Fruit fly (Drosophila melanogaster) whole organism, embryonic: Measurements from ENCODE around the gene Fbw5.
A peak's percentile ranks its signal among the peaks of the same experiment; 100 is the strongest.

Experiments
- Asciz ChIP-seq: fragments of 200-800 bp; sonication (Bioruptor generic); optimal IDR thresholded peaks from 2 replicates; lab custom pipeline; 2017; ENCODE audit warnings: missing biosample characterization, mild to moderate bottlenecking, missing genetic modification characterization, missing genetic modification reagents
- CG10431 ChIP-seq: fragments of 200-800 bp; sonication (Bioruptor generic); optimal IDR thresholded peaks from 3 replicates; lab custom pipeline; 2018; ENCODE audit warnings: missing biosample characterization, mild to moderate bottlenecking, missing genetic modification characterization
- CG10654 ChIP-seq: fragments of 200-800 bp; sonication (Bioruptor generic); optimal IDR thresholded peaks from 2 replicates; lab custom pipeline; 2016; ENCODE audit warnings: missing biosample characterization, missing genetic modification characterization
- CG11723 ChIP-seq: fragments of 200-800 bp; sonication (Bioruptor generic); optimal IDR thresholded peaks from 2 replicates; lab custom pipeline; 2017; ENCODE audit warnings: missing biosample characterization, mild to moderate bottlenecking, missing genetic modification characterization
- CG12104 ChIP-seq: fragments of 200-800 bp; sonication (Bioruptor generic); optimal IDR thresholded peaks from 3 replicates; lab custom pipeline; 2016; ENCODE audit warnings: missing biosample characterization, missing genetic modification characterization
- CG12236 ChIP-seq: fragments of 200-800 bp; sonication (Bioruptor generic); optimal IDR thresholded peaks from 2 replicates; lab custom pipeline; 2016; ENCODE audit warnings: missing biosample characterization, missing genetic modification characterization
- CG12391 ChIP-seq: fragments of 200-800 bp; sonication (Bioruptor generic); optimal IDR thresholded peaks from 3 replicates; lab custom pipeline; 2018; ENCODE audit warnings: missing biosample characterization, mild to moderate bottlenecking, missing genetic modification characterization, moderate library complexity
- CG12942 ChIP-seq: fragments of 200-800 bp; sonication (Bioruptor generic); optimal IDR thresholded peaks from 3 replicates; lab custom pipeline; 2016; ENCODE audit warnings: missing biosample characterization, missing genetic modification characterization
- CG13624 ChIP-seq: fragments of 200-800 bp; sonication (Bioruptor generic); optimal IDR thresholded peaks from 2 replicates; lab custom pipeline; 2016; ENCODE audit warnings: missing biosample characterization, missing genetic modification characterization
- CG1529 ChIP-seq: fragments of 200-800 bp; sonication (Bioruptor generic); optimal IDR thresholded peaks from 3 replicates; lab custom pipeline; 2018; ENCODE audit warnings: missing biosample characterization, missing genetic modification characterization
- CG17186 ChIP-seq: fragments of 200-800 bp; sonication (Bioruptor generic); optimal IDR thresholded peaks from 3 replicates; lab custom pipeline; 2017; ENCODE audit warnings: missing biosample characterization, missing genetic modification reagents, missing genetic modification characterization
- CG2712 ChIP-seq: fragments of 200-800 bp; optimal IDR thresholded peaks from 3 replicates; lab custom pipeline; 2019; ENCODE audit warnings: missing biosample characterization, mild to moderate bottlenecking, missing genetic modification characterization, moderate library complexity
- CG32767 ChIP-seq: fragments of 200-800 bp; sonication (Bioruptor generic); IDR thresholded peaks from 2 replicates; pipeline ENCODE4 v1.3.6; 2022; ENCODE audit warnings: missing biosample characterization, missing genetic modification characterization
- CG33213 ChIP-seq: fragments of 200-800 bp; sonication (Bioruptor generic); optimal IDR thresholded peaks from 3 replicates; lab custom pipeline; 2016; ENCODE audit warnings: missing biosample characterization, missing genetic modification characterization
- CG33557 ChIP-seq: fragments of 200-800 bp; sonication (Bioruptor generic); optimal IDR thresholded peaks from 2 replicates; lab custom pipeline; 2019; ENCODE audit warnings: missing biosample characterization, mild to moderate bottlenecking, missing genetic modification characterization, moderate library complexity
- CG4730 ChIP-seq: fragments of 200-800 bp; sonication (Bioruptor generic); IDR thresholded peaks from 2 replicates; pipeline ENCODE4 v1.3.6; 2022; ENCODE audit warnings: missing biosample characterization, missing genetic modification characterization
- CG6254 ChIP-seq: fragments of 200-800 bp; sonication (Bioruptor generic); optimal IDR thresholded peaks from 3 replicates; lab custom pipeline; 2017; ENCODE audit warnings: mild to moderate bottlenecking, missing biosample characterization, missing genetic modification reagents, missing genetic modification characterization
- CG6683 ChIP-seq: fragments of 200-800 bp; sonication (Bioruptor generic); optimal IDR thresholded peaks from 2 replicates; lab custom pipeline; 2017; ENCODE audit warnings: missing biosample characterization, mild to moderate bottlenecking, missing genetic modification characterization, missing genetic modification reagents
- CG7372 ChIP-seq: fragments of 200-800 bp; sonication (Bioruptor generic); IDR thresholded peaks from 2 replicates; pipeline ENCODE4 v1.3.6; 2022; ENCODE audit warnings: missing biosample characterization, missing genetic modification characterization
- CG8281 ChIP-seq: fragments of 200-800 bp; sonication (Bioruptor generic); optimal IDR thresholded peaks from 2 replicates; lab custom pipeline; 2018; ENCODE audit warnings: missing biosample characterization, mild to moderate bottlenecking, missing genetic modification characterization, moderate library complexity
- CG9797 ChIP-seq: fragments of 200-800 bp; sonication (Bioruptor generic); optimal IDR thresholded peaks from 3 replicates; lab custom pipeline; 2018; ENCODE audit warnings: missing biosample characterization, mild to moderate bottlenecking, missing genetic modification characterization
- D ChIP-seq, 2 experiments: fragments of 200-800 bp in 1 of 2; fragments of >200 bp in 1 of 2; sonication (Bioruptor generic) in 1 of 2; optimal IDR thresholded peaks; 2 replicates in 1 of 2; 3 replicates in 1 of 2; lab custom pipeline; 2017; ENCODE audit warnings: mild to moderate bottlenecking in 1 of 2, missing biosample characterization in 1 of 2, missing genetic modification characterization in 1 of 2, missing genetic modification reagents in 1 of 2
- Deaf1 ChIP-seq: fragments of 200-800 bp; optimal IDR thresholded peaks from 3 replicates; lab custom pipeline; 2019; ENCODE audit warnings: missing biosample characterization, mild to moderate bottlenecking, missing genetic modification characterization, moderate library complexity
- Dll ChIP-seq: fragments of 200-800 bp; sonication (Bioruptor generic); IDR thresholded peaks from 4 replicates; pipeline ENCODE4 v1.3.6; 2022; ENCODE audit warnings: missing biosample characterization, missing genetic modification characterization; ENCODE audit not compliant: partially characterized antibody
- Gsc ChIP-seq: fragments of 200-800 bp; sonication (Bioruptor generic); IDR thresholded peaks from 2 replicates; pipeline ENCODE4 v1.3.6; 2022; ENCODE audit warnings: missing biosample characterization, missing genetic modification characterization
- Gug ChIP-seq: fragments of 200-800 bp; sonication (Bioruptor generic); IDR thresholded peaks from 4 replicates; pipeline ENCODE4 v1.3.6; 2022; ENCODE audit warnings: missing biosample characterization, missing genetic modification characterization
- H15 ChIP-seq: fragments of 200-800 bp; sonication (Bioruptor generic); IDR thresholded peaks from 3 replicates; pipeline ENCODE4 v1.3.6; 2022; ENCODE audit warnings: missing biosample characterization, missing genetic modification characterization
- H2.0 ChIP-seq: fragments of 200-800 bp; sonication (Bioruptor generic); IDR thresholded peaks from 2 replicates; pipeline ENCODE4 v1.3.6; 2022; ENCODE audit warnings: missing biosample characterization, missing genetic modification characterization
- Hr39 ChIP-seq: fragments of >200 bp; optimal IDR thresholded peaks from 2 replicates; lab custom pipeline; 2017
- MBD-R2 ChIP-seq: fragments of 200-800 bp; sonication (Bioruptor generic); IDR thresholded peaks from 2 replicates; pipeline ENCODE4 v1.3.6; 2022; ENCODE audit warnings: missing biosample characterization, missing genetic modification characterization
- Myb ChIP-seq: fragments of 200-800 bp; sonication (Bioruptor generic); optimal IDR thresholded peaks from 2 replicates; lab custom pipeline; 2016; ENCODE audit warnings: missing biosample characterization, missing genetic modification characterization
- NC2β ChIP-seq: fragments of 200-800 bp; sonication (Bioruptor generic); optimal IDR thresholded peaks from 2 replicates; lab custom pipeline; 2016; ENCODE audit warnings: missing biosample characterization, missing genetic modification characterization
- NFAT ChIP-seq: fragments of 200-800 bp; sonication (Bioruptor generic); IDR thresholded peaks from 2 replicates; pipeline ENCODE4 v1.3.6; 2022; ENCODE audit warnings: missing biosample characterization, missing genetic modification characterization
- PHDP ChIP-seq: fragments of 200-800 bp; sonication (Bioruptor generic); optimal IDR thresholded peaks from 3 replicates; lab custom pipeline; 2018; ENCODE audit warnings: missing biosample characterization, mild to moderate bottlenecking, missing genetic modification characterization, moderate library complexity
- Poxn ChIP-seq: fragments of 200-800 bp; sonication (Bioruptor generic); IDR thresholded peaks from 2 replicates; pipeline ENCODE4 v1.3.6; 2022; ENCODE audit warnings: missing biosample characterization, missing genetic modification characterization
- Rx ChIP-seq: fragments of 200-800 bp; sonication (Bioruptor generic); IDR thresholded peaks from 2 replicates; pipeline ENCODE4 v1.3.6; 2022; ENCODE audit warnings: missing biosample characterization, missing genetic modification characterization
- Six4 ChIP-seq: fragments of 200-800 bp; sonication (Bioruptor generic); optimal IDR thresholded peaks from 2 replicates; lab custom pipeline; 2016; ENCODE audit warnings: missing biosample characterization, missing genetic modification characterization
- Sox100B ChIP-seq: fragments of 200-800 bp; sonication (Bioruptor generic); optimal IDR thresholded peaks from 3 replicates; lab custom pipeline; 2018; ENCODE audit warnings: missing biosample characterization, mild to moderate bottlenecking, missing genetic modification characterization
- Sry-β ChIP-seq: fragments of 200-800 bp; sonication (Bioruptor generic); optimal IDR thresholded peaks from 2 replicates; lab custom pipeline; 2018; ENCODE audit warnings: missing biosample characterization, mild to moderate bottlenecking, missing genetic modification characterization, moderate library complexity
- Taf1 ChIP-seq: fragments of 200-800 bp; sonication (Bioruptor generic); IDR thresholded peaks from 2 replicates; pipeline ENCODE4 v1.3.6; 2022; ENCODE audit warnings: missing biosample characterization, missing genetic modification characterization
- ac ChIP-seq: fragments of 200-800 bp; sonication (Bioruptor generic); optimal IDR thresholded peaks from 3 replicates; lab custom pipeline; 2017; ENCODE audit warnings: missing biosample characterization, mild to moderate bottlenecking, missing genetic modification characterization
- al ChIP-seq: fragments of 200-800 bp; sonication (Bioruptor generic); IDR thresholded peaks from 2 replicates; pipeline ENCODE4 v1.3.6; 2022; ENCODE audit warnings: missing biosample characterization, missing genetic modification characterization
- gce ChIP-seq: fragments of 200-800 bp; sonication (Bioruptor generic); IDR thresholded peaks from 3 replicates; pipeline ENCODE4 v1.3.6; 2022; ENCODE audit warnings: missing biosample characterization, missing genetic modification characterization
- kay ChIP-seq: fragments of 200-800 bp; sonication (Bioruptor generic); optimal IDR thresholded peaks from 2 replicates; lab custom pipeline; 2016; ENCODE audit warnings: missing biosample characterization, missing genetic modification characterization
- knrl ChIP-seq: fragments of 200-800 bp; sonication (Bioruptor generic); IDR thresholded peaks from 3 replicates; pipeline ENCODE4 v1.3.6; 2022; ENCODE audit warnings: missing biosample characterization, missing genetic modification characterization; ENCODE audit not compliant: partially characterized antibody
- pho ChIP-seq: fragments of 200-800 bp; sonication (Bioruptor generic); optimal IDR thresholded peaks from 2 replicates; lab custom pipeline; 2016; ENCODE audit warnings: missing biosample characterization, missing genetic modification characterization
- row ChIP-seq: fragments of 200-800 bp; sonication (Bioruptor generic); IDR thresholded peaks from 3 replicates; pipeline ENCODE4 v1.3.6; 2022; ENCODE audit warnings: missing biosample characterization, missing genetic modification characterization
- stc ChIP-seq: fragments of 200-800 bp; sonication (Bioruptor generic); IDR thresholded peaks from 2 replicates; pipeline ENCODE4 v1.3.6; 2022; ENCODE audit warnings: missing biosample characterization, missing genetic modification characterization
- unpg ChIP-seq: fragments of 200-800 bp; sonication (Bioruptor generic); optimal IDR thresholded peaks from 3 replicates; lab custom pipeline; 2018; ENCODE audit warnings: missing biosample characterization, mild to moderate bottlenecking, missing genetic modification characterization, moderate library complexity

Gene Fbw5

DNA sequence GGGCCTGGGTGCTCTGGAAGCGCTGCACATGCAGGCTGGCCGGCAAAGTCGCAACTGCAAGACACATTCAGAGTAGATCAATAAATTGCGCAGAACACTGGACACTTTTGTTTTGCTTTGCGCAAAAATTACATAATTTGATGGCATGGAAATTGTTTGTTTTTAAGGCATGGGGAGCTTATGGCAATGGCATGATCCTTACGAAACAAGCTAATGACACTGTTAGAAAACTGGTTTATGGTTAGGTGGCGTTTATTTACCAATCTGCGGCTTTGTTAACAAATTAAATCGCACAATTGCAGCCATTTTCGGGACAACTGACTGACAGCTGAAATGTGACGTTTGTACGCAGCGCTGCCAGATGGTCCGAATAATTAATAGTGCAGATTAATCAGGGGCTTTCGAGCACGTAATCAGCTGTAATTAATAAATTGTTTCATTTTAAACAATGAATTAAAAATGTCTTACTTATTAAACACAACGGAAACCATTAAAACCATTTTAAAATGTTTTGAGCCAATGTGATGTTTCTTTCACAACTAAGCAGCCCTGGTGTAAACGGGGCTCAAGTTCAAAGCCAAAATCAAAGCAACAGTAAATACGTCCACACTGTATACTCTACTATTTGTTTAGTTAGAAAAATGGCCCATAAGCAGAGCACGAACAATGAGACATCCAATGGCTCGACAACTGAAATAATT, 3.2 kb downstream of the Fbw5 start, which contains the start of the genes ND-51 and CG13994 (continued):
- TF ChIP-seq Deaf1 (tag; lab: Kevin White, UChicago) (no peak), Gsc (peak; percentile 25; the same call in 1 of the 2 replicates), ac (peak; percentile 45), Poxn (GFP tag; lab: Robert Waterston, UW) (0 out of 2 replicates have a peak, but pooled peaks have one; percentile 54), CG12236 (GFP tag; lab: Kevin White, UChicago) (peak; percentile 51), gce (GFP tag; lab: Robert Waterston, UW) (peak; percentile 9; the same call in 1 of the 3 replicates), Sox100B (GFP tag; lab: Kevin White, UChicago) (no peak), Hr39 (lab: Kevin White, UChicago) (no peak), H2.0 (GFP tag; lab: Robert Waterston, UW) (peak; percentile 73), D (optimal IDR thresholded peaks at IDR 0.05; lab: Kevin White, UChicago) (no peak), D (GFP tag; optimal IDR thresholded peaks at IDR 0.05; lab: Kevin White, UChicago) (peak; percentile 66), al (GFP tag; lab: Robert Waterston, UW) (peak; percentile 66), CG8281 (peak; percentile 34), CG13624 (peak; percentile 86), Dll (GFP tag; lab: Robert Waterston, UW) (peak; percentile 62; the same call in 3 of the 4 replicates), PHDP (tag; lab: Kevin White, UChicago) (peak; percentile 73), CG12104 (GFP tag; lab: Kevin White, UChicago) (peak; percentile 71), CG33557 (GFP tag; lab: Kevin White, UChicago) (peak; percentile 70), NC2β (GFP tag; lab: Kevin White, UChicago) (peak; percentile 65), CG32767 (GFP tag; lab: Robert Waterston, UW) (peak; percentile 59; the same call in 1 of the 2 replicates), H15 (GFP tag; lab: Robert Waterston, UW) (peak; percentile 84; the same call in 2 of the 3 replicates), Six4 (peak; percentile 78), unpg (GFP tag; lab: Kevin White, UChicago) (peak; percentile 85), CG9797 (GFP tag; lab: Kevin White, UChicago) (peak; percentile 83), CG6254 (GFP tag; lab: Kevin White, UChicago) (peak; percentile 63), CG10431 (no peak), CG1529 (peak; percentile 48), CG12391 (tag; lab: Kevin White, UChicago) (peak; percentile 83), Asciz (GFP tag; lab: Kevin White, UChicago) (peak; percentile 55), pho (GFP tag; lab: Kevin White, UChicago) (peak; percentile 88), NFAT (peak; percentile 85), CG7372 (GFP tag; lab: Robert Waterston, UW) (peak; percentile 83), Gug (GFP tag; lab: Robert Waterston, UW) (peak; percentile 82; the same call in 3 of the 4 replicates), CG17186 (GFP tag; lab: Kevin White, UChicago) (peak; percentile 76), CG4730 (GFP tag; lab: Robert Waterston, UW) (peak; percentile 73), CG6683 (peak; percentile 44), Myb (GFP tag; lab: Kevin White, UChicago) (peak; percentile 68), CG2712 (peak; percentile 89), Sry-β (peak; percentile 14), row (GFP tag; lab: Robert Waterston, UW) (peak; percentile 95), CG10654 (GFP tag; lab: Kevin White, UChicago) (peak; percentile 86), CG11723 (GFP tag; lab: Kevin White, UChicago) (peak; percentile 75), MBD-R2 (GFP tag; lab: Robert Waterston, UW) (peak; percentile 86), stc (GFP tag; lab: Robert Waterston, UW) (peak; percentile 65), Taf1 (GFP tag; lab: Robert Waterston, UW) (peak; percentile 57; the same call in 1 of the 2 replicates), Rx (GFP tag; lab: Robert Waterston, UW) (peak; percentile 74), CG33213 (peak; percentile 77), CG12942 (GFP tag; lab: Kevin White, UChicago) (peak; percentile 76), kay (GFP tag; lab: Kevin White, UChicago) (peak; percentile 31), knrl (GFP tag; lab: Robert Waterston, UW) (peak; percentile 50; the same call in 2 of the 3 replicates)
